Fruit fly (Drosophila melanogaster): Measurements from ENCODE around the gene CG32192.

DNA sequence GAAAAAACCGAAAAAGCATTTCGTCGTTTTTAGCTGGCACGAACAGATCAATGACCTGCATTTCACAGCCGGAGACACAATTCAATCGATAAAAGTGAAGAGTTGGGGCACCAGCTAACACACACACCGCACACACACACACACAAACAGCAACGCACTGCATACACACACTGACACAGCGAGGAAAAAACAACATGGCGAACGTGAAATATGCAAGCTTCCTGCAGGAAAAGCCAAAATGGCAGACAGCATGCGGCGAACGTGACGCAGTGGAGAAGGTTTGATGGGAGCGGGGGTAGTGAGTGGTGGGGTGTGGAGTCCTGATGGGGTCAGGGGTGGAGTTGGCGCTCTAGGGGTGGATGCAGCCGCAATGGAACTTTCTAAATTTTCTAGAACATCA is 43.9 kb downstream of the CG32192 start:
- TF ChIP-seq sv (GFP tag; optimal IDR thresholded peaks at IDR 0.05) (no peak), Dfd (GFP tag; optimal IDR thresholded peaks at IDR 0.05) (no peak), usp (GFP tag; optimal IDR thresholded peaks at IDR 0.05) (no peak), Sp1 (GFP tag; optimal IDR thresholded peaks at IDR 0.05) (no peak), Rel (GFP tag; optimal IDR thresholded peaks at IDR 0.05) (no peak), Rel (tag; optimal IDR thresholded peaks at IDR 0.05) (no peak)

Measured in whole organism, wandering third instar larva.